Fruit fly (Drosophila melanogaster): ENCODE data around the gene CG10445.

The CG10445 gene

DNA sequence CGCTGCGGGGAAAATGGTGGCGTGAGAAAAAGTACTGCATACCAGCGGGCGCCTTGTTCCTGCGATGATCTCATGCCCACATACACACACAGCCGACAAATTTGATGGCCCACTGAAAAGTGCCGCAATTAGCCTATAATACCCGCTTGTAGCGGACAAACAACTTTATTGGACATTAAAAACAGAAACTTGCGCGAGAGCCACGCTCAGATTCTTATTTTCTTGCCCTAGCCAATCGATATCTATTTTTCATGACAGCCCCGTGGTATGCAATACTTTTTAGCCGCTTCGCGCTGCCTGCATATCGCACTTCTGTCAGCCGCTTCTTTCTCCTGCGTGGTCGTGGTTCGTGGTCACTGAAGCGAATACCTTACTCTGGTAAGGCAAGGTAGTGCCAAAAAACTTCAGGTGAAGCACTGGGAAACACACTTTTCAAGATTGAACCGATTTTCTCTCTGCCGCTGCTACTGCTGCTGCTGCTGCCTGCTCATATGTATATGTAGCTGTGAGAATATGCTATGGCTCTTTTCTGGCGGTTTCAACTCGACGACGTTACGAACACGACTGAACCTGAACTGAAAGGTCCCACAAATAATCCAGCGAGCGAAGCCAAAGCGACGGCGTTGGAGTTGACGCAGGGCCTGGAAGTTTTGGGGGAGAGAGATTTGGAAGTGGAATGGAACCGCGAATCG is 33.8 kb downstream of the CG10445 start, which contains the start of gene CG17816:
CG17816 (minus strand) TSS at position 567 of the 692 bp plus-strand sequence.
- TF ChIP-seq Myc (optimal IDR thresholded peaks at IDR 0.05): peak; percentile 78
- TF ChIP-seq br (GFP tag; optimal IDR thresholded peaks at IDR 0.05): no peak
- peak; percentile 73 for TF ChIP-seq Dif (GFP tag; optimal IDR thresholded peaks at IDR 0.05; ENCODE audit: partially characterized antibody)
- TF ChIP-seq dl (GFP tag; optimal IDR thresholded peaks at IDR 0.05; ENCODE audit: insufficient read depth in 1 of 2, partially characterized antibody in 2 of 2): peak in 1 of 2 experiments; percentile 15
- TF ChIP-seq Dfd (GFP tag; optimal IDR thresholded peaks at IDR 0.05): peak; percentile 29
- TF ChIP-seq Abd-B (GFP tag; optimal IDR thresholded peaks at IDR 0.05): peak; percentile 66
- TF ChIP-seq Jra (GFP tag; optimal IDR thresholded peaks at IDR 0.05): no peak
- TF ChIP-seq Rel (GFP tag; optimal IDR thresholded peaks at IDR 0.05): no peak
- peak; percentile 45 for TF ChIP-seq Rel (tag; optimal IDR thresholded peaks at IDR 0.05)

dm6 chr3R:7884433-7884832 is 35.7 kb downstream of the CG10445 start:
- TF ChIP-seq pan (optimal IDR thresholded peaks at IDR 0.05) (no peak), CrebA (GFP tag; optimal IDR thresholded peaks at IDR 0.05; ENCODE audit: borderline replicate concordance) (no peak), fru (GFP tag; optimal IDR thresholded peaks at IDR 0.05) (no peak), N (GFP tag; optimal IDR thresholded peaks at IDR 0.05) (no peak), CG9705 (GFP tag; optimal IDR thresholded peaks at IDR 0.05) (no peak), HLH106 (tag; optimal IDR thresholded peaks at IDR 0.05) (no peak), usp (GFP tag; optimal IDR thresholded peaks at IDR 0.05) (no peak), dl (GFP tag; optimal IDR thresholded peaks at IDR 0.05; ENCODE audit: insufficient read depth in 1 of 2, partially characterized antibody in 2 of 2) (no peak)
